Fruit fly (Drosophila melanogaster) whole organism, embryonic: ENCODE measurements around the gene Spec2.

ENCODE experiments used
- Abd-B ChIP-seq: fragments of 200-800 bp; sonication (Bioruptor generic); optimal IDR thresholded peaks from 2 replicates; lab custom pipeline; 2018; ENCODE audit warnings: missing biosample characterization, mild to moderate bottlenecking, missing genetic modification characterization, moderate library complexity
- BtbVII ChIP-seq: fragments of 200-800 bp; sonication (Bioruptor generic); optimal IDR thresholded peaks from 3 replicates; lab custom pipeline; 2017; ENCODE audit warnings: missing biosample characterization, mild to moderate bottlenecking, missing genetic modification characterization
- CG10147 ChIP-seq: fragments of 200-800 bp; sonication (Bioruptor generic); optimal IDR thresholded peaks from 2 replicates; lab custom pipeline; 2019; ENCODE audit warnings: missing biosample characterization, mild to moderate bottlenecking, missing genetic modification characterization, moderate library complexity
- CG11456 ChIP-seq: fragments of 200-800 bp; sonication (Bioruptor generic); IDR thresholded peaks from 3 replicates; pipeline ENCODE4 v1.3.6; 2022; ENCODE audit warnings: missing biosample characterization, missing genetic modification characterization
- CG16863 ChIP-seq: fragments of 200-800 bp; sonication (Bioruptor generic); optimal IDR thresholded peaks from 3 replicates; lab custom pipeline; 2016; ENCODE audit warnings: missing biosample characterization, missing genetic modification characterization
- CG17328 ChIP-seq: fragments of 200-800 bp; sonication (Bioruptor generic); IDR thresholded peaks from 2 replicates; pipeline ENCODE4 v1.3.6; 2022; ENCODE audit warnings: missing biosample characterization, missing genetic modification characterization
- CG2129 ChIP-seq: fragments of 200-800 bp; sonication (Bioruptor generic); IDR thresholded peaks from 2 replicates; pipeline ENCODE4 v1.3.6; 2022; ENCODE audit warnings: missing biosample characterization, missing genetic modification characterization; ENCODE audit not compliant: partially characterized antibody
- CG2199 ChIP-seq: fragments of 200-800 bp; sonication (Bioruptor generic); IDR thresholded peaks from 3 replicates; pipeline ENCODE4 v1.3.6; 2022; ENCODE audit warnings: missing biosample characterization, missing genetic modification characterization
- CG2202 ChIP-seq: fragments of 200-800 bp; sonication (Bioruptor generic); optimal IDR thresholded peaks from 2 replicates; lab custom pipeline; 2018; ENCODE audit warnings: missing biosample characterization, mild to moderate bottlenecking, missing genetic modification characterization
- CG2678 ChIP-seq: fragments of 200-800 bp; sonication (Bioruptor generic); optimal IDR thresholded peaks from 3 replicates; lab custom pipeline; 2019; ENCODE audit warnings: missing biosample characterization, mild to moderate bottlenecking, missing genetic modification characterization, moderate library complexity
- CG32767 ChIP-seq: fragments of 200-800 bp; sonication (Bioruptor generic); IDR thresholded peaks from 2 replicates; pipeline ENCODE4 v1.3.6; 2022; ENCODE audit warnings: missing biosample characterization, missing genetic modification characterization
- CG34376 ChIP-seq: fragments of 200-800 bp; sonication (Bioruptor generic); optimal IDR thresholded peaks from 2 replicates; lab custom pipeline; 2018; ENCODE audit warnings: missing biosample characterization, mild to moderate bottlenecking, missing genetic modification characterization
- CG8089 ChIP-seq: fragments of 200-800 bp; sonication (Bioruptor generic); optimal IDR thresholded peaks from 3 replicates; lab custom pipeline; 2016; ENCODE audit warnings: missing biosample characterization, missing genetic modification characterization
- CG8478 ChIP-seq: fragments of >200 bp; optimal IDR thresholded peaks from 2 replicates; lab custom pipeline; 2018
- CG9876 ChIP-seq: fragments of 200-800 bp; sonication (Bioruptor generic); optimal IDR thresholded peaks from 2 replicates; lab custom pipeline; 2016; ENCODE audit warnings: missing biosample characterization, missing genetic modification characterization
- Doc3 ChIP-seq: fragments of 200-800 bp; sonication (Bioruptor generic); IDR thresholded peaks from 3 replicates; pipeline ENCODE4 v1.3.6; 2022; ENCODE audit warnings: missing biosample characterization, missing genetic modification characterization; ENCODE audit not compliant: partially characterized antibody
- Elba2 ChIP-seq: fragments of 200-800 bp; sonication (Bioruptor generic); optimal IDR thresholded peaks from 3 replicates; lab custom pipeline; 2016; ENCODE audit warnings: missing biosample characterization, missing genetic modification characterization
- GATAe ChIP-seq: fragments of 200-800 bp; sonication (Bioruptor generic); conservative IDR thresholded peaks from 2 replicates; pipeline ENCODE4 v1.3.6; 2022; ENCODE audit warnings: missing biosample characterization, missing genetic modification characterization
- Hey ChIP-seq: fragments of 200-800 bp; sonication (Bioruptor generic); optimal IDR thresholded peaks from 3 replicates; lab custom pipeline; 2018; ENCODE audit warnings: missing biosample characterization, mild to moderate bottlenecking, missing genetic modification characterization
- Med ChIP-seq: fragments of 200-800 bp; sonication (Bioruptor generic); peaks from one replicate; lab custom pipeline; 2016; ENCODE audit warnings: missing biosample characterization, missing genetic modification characterization, mild to moderate bottlenecking, inconsistent platforms, moderate library complexity
- Opbp ChIP-seq: fragments of 200-800 bp; sonication (Bioruptor generic); IDR thresholded peaks from 3 replicates; pipeline ENCODE4 v1.3.6; 2022; ENCODE audit warnings: missing biosample characterization, missing genetic modification characterization; ENCODE audit not compliant: partially characterized antibody
- Pdp1 ChIP-seq, 2 experiments: fragments of 200-800 bp; sonication (Bioruptor generic); optimal IDR thresholded peaks; 3 replicates each; lab custom pipeline; 2016; ENCODE audit warnings: missing biosample characterization in 2 of 2, missing genetic modification characterization in 2 of 2, mild to moderate bottlenecking in 1 of 2, moderate library complexity in 1 of 2
- Sry-δ ChIP-seq: fragments of 200-800 bp; sonication (Bioruptor generic); optimal IDR thresholded peaks from 2 replicates; lab custom pipeline; 2016; ENCODE audit warnings: missing biosample characterization, missing genetic modification characterization
- bsh ChIP-seq, 2 experiments: fragments of 200-800 bp; sonication (Bioruptor generic); optimal IDR thresholded peaks; 2 replicates each; lab custom pipeline; 2017 to 2018; ENCODE audit warnings: mild to moderate bottlenecking in 2 of 2, missing biosample characterization in 2 of 2, missing genetic modification characterization in 2 of 2, moderate library complexity in 1 of 2
- cg ChIP-seq: fragments of 200-800 bp; sonication (Bioruptor generic); optimal IDR thresholded peaks from 3 replicates; lab custom pipeline; 2019; ENCODE audit warnings: missing biosample characterization, mild to moderate bottlenecking, missing genetic modification characterization, moderate library complexity
- croc ChIP-seq: fragments of 200-800 bp; sonication (Bioruptor generic); conservative IDR thresholded peaks from 3 replicates; pipeline ENCODE4 v1.3.6; 2022; ENCODE audit warnings: missing biosample characterization, missing genetic modification characterization
- her ChIP-seq: fragments of 200-800 bp; sonication (Bioruptor generic); optimal IDR thresholded peaks from 2 replicates; lab custom pipeline; 2016; ENCODE audit warnings: missing biosample characterization, missing genetic modification characterization
- insv ChIP-seq, 2 experiments: fragments of 200-800 bp; sonication (Bioruptor generic); optimal IDR thresholded peaks; 3 replicates each; lab custom pipeline; 2016 to 2018; ENCODE audit warnings: missing biosample characterization in 2 of 2, missing genetic modification characterization in 2 of 2
- kni ChIP-seq: fragments of 200-800 bp; sonication (Bioruptor generic); optimal IDR thresholded peaks from 3 replicates; lab custom pipeline; 2017; ENCODE audit warnings: mild to moderate bottlenecking, missing biosample characterization, missing genetic modification reagents, missing genetic modification characterization
- knrl ChIP-seq: fragments of 200-800 bp; sonication (Bioruptor generic); IDR thresholded peaks from 3 replicates; pipeline ENCODE4 v1.3.6; 2022; ENCODE audit warnings: missing biosample characterization, missing genetic modification characterization; ENCODE audit not compliant: partially characterized antibody
- mirr ChIP-seq: fragments of 200-800 bp; sonication (Bioruptor generic); optimal IDR thresholded peaks from 3 replicates; lab custom pipeline; 2018; ENCODE audit warnings: missing biosample characterization, mild to moderate bottlenecking, missing genetic modification characterization
- onecut ChIP-seq: fragments of 200-800 bp; sonication (Bioruptor generic); IDR thresholded peaks from 2 replicates; pipeline ENCODE4 v1.3.6; 2022; ENCODE audit warnings: missing biosample characterization, missing genetic modification characterization
- sug ChIP-seq: fragments of 200-800 bp; optimal IDR thresholded peaks from 2 replicates; lab custom pipeline; 2019; ENCODE audit warnings: missing biosample characterization, mild to moderate bottlenecking, missing genetic modification characterization, moderate library complexity
- twi ChIP-seq: fragments of 200-800 bp; optimal IDR thresholded peaks from 2 replicates; lab custom pipeline; 2019; ENCODE audit warnings: missing biosample characterization, mild to moderate bottlenecking, missing genetic modification characterization, moderate library complexity
- zfh1 ChIP-seq: fragments of 200-800 bp; sonication (Bioruptor generic); IDR thresholded peaks from 3 replicates; pipeline ENCODE4 v1.3.6; 2022; ENCODE audit warnings: missing biosample characterization, missing genetic modification characterization

Spec2 gene

DNA sequence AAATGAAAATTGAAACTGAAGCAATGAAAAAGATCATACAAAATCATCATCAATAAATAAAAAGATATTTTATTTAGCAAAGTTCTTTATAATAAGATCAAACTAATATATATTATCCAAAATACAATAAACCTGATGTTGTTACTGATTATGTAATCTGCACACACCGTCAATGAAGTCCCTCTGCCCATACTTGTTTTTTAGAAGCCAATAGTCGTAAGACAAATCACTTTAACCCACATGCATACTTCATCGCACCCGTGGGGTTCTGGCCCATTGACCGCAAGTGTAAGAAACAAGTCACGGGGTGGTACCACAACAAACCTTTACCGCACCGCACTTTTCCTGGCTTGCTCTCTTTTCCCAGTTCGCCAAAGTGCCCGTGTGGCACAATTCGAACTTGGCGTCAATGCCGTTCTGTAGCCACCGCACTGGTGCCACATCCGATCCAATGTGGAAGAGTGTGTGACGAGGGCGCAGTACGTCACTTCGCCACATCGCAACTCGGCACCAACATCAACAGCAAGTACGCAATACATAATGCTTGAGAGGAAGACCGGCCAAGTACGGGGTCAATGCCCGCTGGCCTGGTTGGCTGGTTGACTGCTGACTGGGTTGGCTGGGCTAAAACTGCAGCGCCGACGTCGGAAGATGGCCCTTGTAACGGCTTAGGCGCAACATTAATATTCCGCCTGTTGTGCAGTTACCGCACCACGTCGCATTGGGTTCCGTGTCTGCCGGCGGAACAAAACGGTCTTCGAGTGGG is 50.8 kb downstream of the Spec2 start:
- TF ChIP-seq CG11456 (GFP tag; lab: Robert Waterston, UW): 0 out of 3 replicates have a peak, but pooled peaks have one; percentile 31
- TF ChIP-seq Med (GFP tag; lab: Kevin White, UChicago): peak; percentile 36
- peak; percentile 67 for TF ChIP-seq CG8478 (lab: Kevin White, UChicago)
- 0 out of 3 replicates have a peak, but pooled peaks have one; percentile 14 for TF ChIP-seq zfh1 (GFP tag; lab: Robert Waterston, UW)
- peak in 1 of 2 experiments; percentile 22 for TF ChIP-seq bsh (GFP tag; optimal IDR thresholded peaks at IDR 0.05; lab: Kevin White, UChicago)
- TF ChIP-seq knrl (GFP tag; lab: Robert Waterston, UW): 0 out of 3 replicates have a peak, but pooled peaks have one; percentile 22
- TF ChIP-seq Pdp1 (GFP tag; optimal IDR thresholded peaks at IDR 0.05; lab: Kevin White, UChicago): peak in 1 of 2 experiments; percentile 52
- TF ChIP-seq Opbp (GFP tag; lab: Robert Waterston, UW): 0 out of 3 replicates have a peak, but pooled peaks have one; percentile 16
- TF ChIP-seq CG2129 (GFP tag; lab: Robert Waterston, UW): no peak
- peak; percentile 26 for TF ChIP-seq kni
- TF ChIP-seq her (GFP tag; lab: Kevin White, UChicago): no peak
- TF ChIP-seq CG9876 (GFP tag; lab: Kevin White, UChicago): no peak
- TF ChIP-seq CG2202 (tag; lab: Kevin White, UChicago): no peak

DNA sequence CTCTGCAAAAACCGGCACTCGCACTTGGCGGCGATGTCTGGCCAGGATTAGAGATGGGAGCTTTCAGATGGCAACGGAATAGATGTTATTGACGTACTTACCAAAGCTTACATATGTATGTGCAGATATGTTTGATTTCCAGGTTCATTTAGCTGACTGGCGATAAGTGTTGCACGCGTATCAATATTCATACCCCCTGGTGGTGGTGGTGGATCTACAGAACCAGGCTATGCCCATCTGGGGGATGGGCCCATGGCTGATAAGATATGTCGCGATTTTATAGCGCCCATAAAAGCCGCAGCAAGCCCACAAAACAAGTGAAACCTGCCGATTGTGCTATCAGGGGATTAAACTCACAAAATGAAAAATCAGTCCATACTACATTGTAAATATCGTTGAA is 52.2 kb downstream of the Spec2 start:
- TF ChIP-seq sug (tag; lab: Kevin White, UChicago) (peak; percentile 97), CG8089 (no peak), Hey (tag; lab: Kevin White, UChicago) (peak; percentile 92), Doc3 (GFP tag; lab: Robert Waterston, UW) (no peak), CG2678 (tag; lab: Kevin White, UChicago) (no peak), GATAe (GFP tag; lab: Robert Waterston, UW) (peak; percentile 21; the same call in 1 of the 2 replicates), CG16863 (GFP tag; lab: Kevin White, UChicago) (no peak), BtbVII (GFP tag; lab: Kevin White, UChicago) (peak; percentile 8), mirr (GFP tag; lab: Kevin White, UChicago) (peak; percentile 6), CG34376 (peak; percentile 9)

DNA sequence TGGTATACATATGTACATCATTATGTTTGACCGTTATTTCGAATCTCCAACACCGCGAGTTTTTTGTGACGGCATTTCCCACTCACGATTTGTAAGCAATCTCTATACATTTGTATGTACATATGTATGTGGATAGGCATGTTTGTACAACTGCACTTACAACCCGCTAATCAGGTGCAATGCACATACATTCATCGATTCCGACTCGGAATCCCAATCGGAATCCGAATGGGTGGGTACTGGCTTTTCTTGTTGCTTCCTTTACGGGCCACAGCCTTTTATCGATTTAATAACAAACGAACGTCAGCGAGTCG is 52.5 kb downstream of the Spec2 start:
- TF ChIP-seq cg (GFP tag; lab: Kevin White, UChicago) (peak; percentile 14), CG10147 (GFP tag; lab: Kevin White, UChicago) (no peak), Abd-B (no peak), bsh (GFP tag; optimal IDR thresholded peaks at IDR 0.05; lab: Kevin White, UChicago) (no peak), insv (GFP tag; optimal IDR thresholded peaks at IDR 0.05; lab: Kevin White, UChicago) (peak; percentile 17 to 85), croc (GFP tag; lab: Robert Waterston, UW) (no peak), Elba2 (GFP tag; lab: Kevin White, UChicago) (peak; percentile 21), CG2199 (GFP tag; lab: Robert Waterston, UW) (0 out of 3 replicates have a peak, but pooled peaks have one; percentile 24), Sry-δ (GFP tag; lab: Kevin White, UChicago) (no peak), twi (tag; lab: Kevin White, UChicago) (peak; percentile 68), CG17328 (GFP tag; lab: Robert Waterston, UW) (0 out of 2 replicates have a peak, but pooled peaks have one; percentile 1), onecut (GFP tag; lab: Robert Waterston, UW) (peak; percentile 41), CG32767 (GFP tag; lab: Robert Waterston, UW) (peak; percentile 7; the same call in 1 of the 2 replicates)
